Worm (Caenorhabditis elegans): ENCODE results near the gene ZC239.15.

DNA sequence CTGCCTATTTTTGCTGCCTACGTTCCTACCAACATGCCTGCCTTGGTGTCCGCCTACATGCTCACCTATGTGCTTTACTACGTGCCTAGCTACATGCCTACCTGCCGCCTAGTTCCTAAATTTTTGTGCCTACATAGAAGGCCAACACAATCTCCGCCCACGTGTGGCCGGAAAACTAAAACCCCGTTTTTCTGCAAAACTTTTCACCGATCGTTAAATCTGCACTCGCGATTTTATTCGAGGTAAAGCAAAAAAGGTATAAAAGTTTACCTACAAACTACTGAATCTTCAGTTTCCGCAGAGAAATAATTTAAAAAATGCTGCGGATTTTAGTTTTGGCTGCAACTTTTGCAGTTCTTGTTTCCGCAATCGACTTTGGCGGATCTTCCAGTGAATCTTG lies 24.9 kb upstream of the ZC239.15 start, which contains the start of gene clec-124:
- TF ChIP-seq egl-27 (tag; optimal IDR thresholded peaks at IDR 0.05): no peak
- no peak for TF ChIP-seq T20F7.1 (GFP tag; optimal IDR thresholded peaks at IDR 0.05)
- TF ChIP-seq lsy-2 (tag; optimal IDR thresholded peaks at IDR 0.05): no peak
- TF ChIP-seq lin-39 (tag; optimal IDR thresholded peaks at IDR 0.05): no peak
- TF ChIP-seq snpc-4 (tag; optimal IDR thresholded peaks at IDR 0.05): no peak
- no peak for TF ChIP-seq snpc-1.2 (GFP tag; IDR thresholded peaks at IDR 0.05)
- no peak for TF ChIP-seq lin-29 (GFP tag; IDR thresholded peaks at IDR 0.05)
- no peak for TF ChIP-seq lin-15B (tag; optimal IDR thresholded peaks at IDR 0.05)
- TF ChIP-seq dpl-1 (GFP tag; optimal IDR thresholded peaks at IDR 0.05): no peak

Data from whole organism, L4 larva.